Fruit fly (Drosophila melanogaster) whole organism, wandering third instar larva: Measurements from ENCODE around the gene D12.

Experiments used
- Abd-B ChIP-seq: fragments of >200 bp; optimal IDR thresholded peaks from 2 replicates; lab custom pipeline; 2017; ENCODE audit warnings: missing biosample characterization, missing genetic modification characterization
- CG32264 ChIP-seq: fragments of 200-800 bp; sonication (Bioruptor generic); optimal IDR thresholded peaks from 2 replicates; lab custom pipeline; 2016; ENCODE audit warnings: missing biosample characterization, missing genetic modification characterization
- CG9705 ChIP-seq: fragments of 200-800 bp; sonication (Bioruptor generic); optimal IDR thresholded peaks from 2 replicates; lab custom pipeline; 2018; ENCODE audit warnings: missing biosample characterization, mild to moderate bottlenecking, missing genetic modification characterization
- CrebA ChIP-seq: fragments of 200-800 bp; sonication (Bioruptor generic); optimal IDR thresholded peaks from 2 replicates; lab custom pipeline; 2016; ENCODE audit warnings: missing biosample characterization, mild to moderate bottlenecking, missing genetic modification characterization, borderline replicate concordance
- Dfd ChIP-seq: fragments of >200 bp; optimal IDR thresholded peaks from 2 replicates; lab custom pipeline; 2017; ENCODE audit warnings: missing biosample characterization, missing genetic modification characterization
- Dif ChIP-seq: fragments of 200-275, 200-300 bp; sonication (Bioruptor generic); optimal IDR thresholded peaks from 2 replicates; lab custom pipeline; 2018; ENCODE audit warnings: missing biosample characterization, missing genetic modification characterization; ENCODE audit not compliant: partially characterized antibody
- GATAd ChIP-seq: sonication (Bioruptor generic); optimal IDR thresholded peaks from 2 replicates; lab custom pipeline; 2016; ENCODE audit warnings: missing biosample characterization, missing genetic modification characterization
- HLH106 ChIP-seq: fragments of 200-800 bp; optimal IDR thresholded peaks from 3 replicates; lab custom pipeline; 2019; ENCODE audit warnings: missing biosample characterization, mild to moderate bottlenecking, missing genetic modification characterization, moderate library complexity
- Hnf4 ChIP-seq: fragments of 200-800 bp; sonication (Bioruptor generic); optimal IDR thresholded peaks from 2 replicates; lab custom pipeline; 2016; ENCODE audit warnings: missing biosample characterization, mild to moderate bottlenecking, missing genetic modification characterization
- Hr78 ChIP-seq: fragments of >200 bp; optimal IDR thresholded peaks from 2 replicates; lab custom pipeline; 2017; ENCODE audit warnings: missing biosample characterization, missing genetic modification characterization
- Hr83 ChIP-seq: fragments of 200-300 bp; sonication (Bioruptor generic); optimal IDR thresholded peaks from 2 replicates; lab custom pipeline; 2016; ENCODE audit warnings: missing biosample characterization, mild to moderate bottlenecking, missing genetic modification characterization, moderate library complexity; ENCODE audit not compliant: poor library complexity, severe bottlenecking
- Jra ChIP-seq: sonication (Bioruptor generic); optimal IDR thresholded peaks from 2 replicates; lab custom pipeline; 2016; ENCODE audit warnings: missing biosample characterization, missing genetic modification characterization
- Mio ChIP-seq: sonication (Bioruptor generic); optimal IDR thresholded peaks from 2 replicates; lab custom pipeline; 2016; ENCODE audit warnings: missing biosample characterization, missing genetic modification characterization
- Myc ChIP-seq: fragments of >200 bp; optimal IDR thresholded peaks from 2 replicates; lab custom pipeline; 2017
- N ChIP-seq: fragments of >200 bp; optimal IDR thresholded peaks from 2 replicates; lab custom pipeline; 2018; ENCODE audit warnings: missing biosample characterization, missing external identifiers, missing genetic modification characterization
- OdsH ChIP-seq: fragments of 200-800 bp; sonication (Bioruptor generic); optimal IDR thresholded peaks from 2 replicates; lab custom pipeline; 2016; ENCODE audit warnings: missing biosample characterization, mild to moderate bottlenecking, missing genetic modification characterization
- Rel ChIP-seq, 2 experiments: fragments of 200-800 bp; sonication (Bioruptor generic) in 1 of 2; optimal IDR thresholded peaks; 2 replicates in 1 of 2; 3 replicates in 1 of 2; lab custom pipeline; 2016 to 2019; ENCODE audit warnings: mild to moderate bottlenecking in 2 of 2, missing biosample characterization in 2 of 2, missing genetic modification characterization in 2 of 2, moderate library complexity in 1 of 2
- Sp1 ChIP-seq: fragments of 200-800 bp; sonication (Bioruptor generic); optimal IDR thresholded peaks from 3 replicates; lab custom pipeline; 2019; ENCODE audit warnings: missing biosample characterization, mild to moderate bottlenecking, missing genetic modification characterization, moderate library complexity
- Vsx2 ChIP-seq: fragments of 200-300, 225-300 bp; sonication (Bioruptor generic); optimal IDR thresholded peaks from 2 replicates; lab custom pipeline; 2018; ENCODE audit warnings: missing biosample characterization, missing genetic modification characterization; ENCODE audit not compliant: partially characterized antibody
- br ChIP-seq: fragments of 200-800 bp; sonication (Bioruptor generic); optimal IDR thresholded peaks from 2 replicates; lab custom pipeline; 2016; ENCODE audit warnings: missing biosample characterization, missing genetic modification characterization
- brk ChIP-seq: fragments of 200-800 bp; sonication (Bioruptor generic); optimal IDR thresholded peaks from 2 replicates; lab custom pipeline; 2016; ENCODE audit warnings: missing biosample characterization, mild to moderate bottlenecking, missing genetic modification characterization
- dl ChIP-seq, 2 experiments: fragments of 175-275, 200-275 bp in 1 of 2; fragments of 200-275 bp in 1 of 2; sonication (Bioruptor generic); optimal IDR thresholded peaks; lab custom pipeline; 2018; ENCODE audit warnings: mild to moderate bottlenecking in 2 of 2, missing biosample characterization in 2 of 2, missing genetic modification characterization in 2 of 2, moderate library complexity in 2 of 2; ENCODE audit not compliant: partially characterized antibody in 2 of 2, insufficient read depth in 1 of 2
- dmrt93B ChIP-seq: fragments of 200-800 bp; sonication (Bioruptor generic); optimal IDR thresholded peaks from 2 replicates; lab custom pipeline; 2018; ENCODE audit warnings: missing biosample characterization, mild to moderate bottlenecking, missing genetic modification characterization
- dsf ChIP-seq: sonication (Bioruptor generic); optimal IDR thresholded peaks from 2 replicates; lab custom pipeline; 2016; ENCODE audit warnings: missing biosample characterization, missing genetic modification characterization, borderline replicate concordance
- ey ChIP-seq: fragments of 200-800 bp; sonication (Bioruptor generic); optimal IDR thresholded peaks from 2 replicates; lab custom pipeline; 2016; ENCODE audit warnings: missing biosample characterization, missing genetic modification characterization
- foxo ChIP-seq, 2 experiments: fragments of 200-800 bp; sonication (Bioruptor generic); optimal IDR thresholded peaks; 2 replicates in 1 of 2; 3 replicates in 1 of 2; lab custom pipeline; 2016 to 2017; ENCODE audit warnings: missing biosample characterization in 2 of 2, missing genetic modification characterization in 2 of 2
- fru ChIP-seq: fragments of 200-800 bp; sonication (Bioruptor generic); optimal IDR thresholded peaks from 3 replicates; lab custom pipeline; 2016; ENCODE audit warnings: missing biosample characterization, mild to moderate bottlenecking, missing genetic modification characterization
- h ChIP-seq: fragments of 200-800 bp; sonication (Bioruptor generic); optimal IDR thresholded peaks from 3 replicates; lab custom pipeline; 2016; ENCODE audit warnings: missing biosample characterization, mild to moderate bottlenecking, missing genetic modification characterization
- jim ChIP-seq: fragments of 175-275, 200-325 bp; sonication (Bioruptor generic); optimal IDR thresholded peaks from 2 replicates; lab custom pipeline; 2016; ENCODE audit warnings: missing biosample characterization, mild to moderate bottlenecking, missing genetic modification characterization
- lola ChIP-seq: fragments of >200 bp; optimal IDR thresholded peaks from 2 replicates; lab custom pipeline; 2017; ENCODE audit warnings: missing biosample characterization, missing genetic modification characterization
- pan ChIP-seq: fragments of >200 bp; optimal IDR thresholded peaks from 2 replicates; lab custom pipeline; 2017
- psq ChIP-seq: fragments of 200-800 bp; sonication (Bioruptor generic); optimal IDR thresholded peaks from 3 replicates; lab custom pipeline; 2017; ENCODE audit warnings: missing biosample characterization, mild to moderate bottlenecking, missing genetic modification characterization, moderate library complexity
- rgr ChIP-seq: fragments of 200-800 bp; sonication (Bioruptor generic); optimal IDR thresholded peaks from 3 replicates; lab custom pipeline; 2016; ENCODE audit warnings: missing biosample characterization, mild to moderate bottlenecking, missing genetic modification characterization
- sage ChIP-seq: fragments of 200-800 bp; sonication (Bioruptor generic); optimal IDR thresholded peaks from 2 replicates; lab custom pipeline; 2016; ENCODE audit warnings: missing biosample characterization, mild to moderate bottlenecking, missing genetic modification characterization
- sv ChIP-seq: fragments of 200-800 bp; sonication (Bioruptor generic); optimal IDR thresholded peaks from 3 replicates; lab custom pipeline; 2016; ENCODE audit warnings: missing biosample characterization, missing genetic modification characterization
- tai ChIP-seq: sonication (Bioruptor generic); optimal IDR thresholded peaks from 2 replicates; lab custom pipeline; 2016; ENCODE audit warnings: missing biosample characterization, missing genetic modification characterization
- usp ChIP-seq: fragments of >200 bp; optimal IDR thresholded peaks from 2 replicates; lab custom pipeline; 2017; ENCODE audit warnings: missing biosample characterization, missing genetic modification characterization
- woc ChIP-seq: sonication (Bioruptor generic); optimal IDR thresholded peaks from 2 replicates; lab custom pipeline; 2016; ENCODE audit warnings: missing biosample characterization, mild to moderate bottlenecking, missing genetic modification characterization

Gene D12

dm6 chr2L:8416350-8417046, 20.7 kb downstream of the D12 start (continued):
- TF ChIP-seq pan (no peak), N (GFP tag; lab: Kevin White, UChicago) (no peak), Rel (GFP tag; optimal IDR thresholded peaks at IDR 0.05; lab: Kevin White, UChicago) (no peak), Rel (tag; optimal IDR thresholded peaks at IDR 0.05; lab: Kevin White, UChicago) (peak; percentile 52), Hr83 (no peak), woc (GFP tag; lab: Kevin White, UChicago) (peak; percentile 64), Vsx2 (GFP tag; lab: Kevin White, UChicago) (peak; percentile 14), GATAd (GFP tag; lab: Kevin White, UChicago) (no peak)
- TF ChIP-seq, all 38 proteins: peak for 22

- TF ChIP-seq Rel (GFP tag; optimal IDR thresholded peaks at IDR 0.05; lab: Kevin White, UChicago) = no peak
- peak; percentile 29 for TF ChIP-seq Rel (tag; optimal IDR thresholded peaks at IDR 0.05; lab: Kevin White, UChicago)
- peak; percentile 49 for TF ChIP-seq HLH106
- peak; percentile 6 for TF ChIP-seq rgr (GFP tag; lab: Kevin White, UChicago)
- TF ChIP-seq Sp1 (GFP tag; lab: Kevin White, UChicago) = peak; percentile 37
- TF ChIP-seq foxo (GFP tag; optimal IDR thresholded peaks at IDR 0.05; lab: Kevin White, UChicago) = peak in 1 of 2 experiments; percentile 18
- no peak for TF ChIP-seq CrebA (GFP tag; lab: Kevin White, UChicago)
- peak; percentile 76 for TF ChIP-seq woc (GFP tag; lab: Kevin White, UChicago)
- TF ChIP-seq fru (GFP tag; lab: Kevin White, UChicago) = peak; percentile 33
- TF ChIP-seq Vsx2 (GFP tag; lab: Kevin White, UChicago) = peak; percentile 38
- TF ChIP-seq Dif = peak; percentile 54
- TF ChIP-seq Jra = peak; percentile 33
- TF ChIP-seq ey (GFP tag; lab: Kevin White, UChicago) = no peak
- TF ChIP-seq Hnf4 = peak; percentile 15
- TF ChIP-seq Myc (lab: Kevin White, UChicago) = peak; percentile 52
- TF ChIP-seq lola (GFP tag; lab: Kevin White, UChicago) = no peak
- peak; percentile 13 for TF ChIP-seq h (GFP tag; lab: Kevin White, UChicago)
- no peak for TF ChIP-seq Abd-B (GFP tag; lab: Kevin White, UChicago)
Observed at dm6 chr2L:8414887-8415883, 22.0 kb downstream of the D12 start, which contains the start of the genes CG13398 and Akap200. Gene CG13398, minus strand, starts transcription at chr2L:8415256. Gene Akap200, plus strand, starts transcription at chr2L:8415690.

- TF ChIP-seq h (GFP tag; lab: Kevin White, UChicago) = no peak
- no peak for TF ChIP-seq lola (GFP tag; lab: Kevin White, UChicago)
- no peak for TF ChIP-seq Myc (lab: Kevin White, UChicago)
- no peak for TF ChIP-seq br (GFP tag; lab: Kevin White, UChicago)
- TF ChIP-seq Dfd (GFP tag; lab: Kevin White, UChicago) = no peak
- TF ChIP-seq jim = no peak
- no peak for TF ChIP-seq sage (GFP tag; lab: Kevin White, UChicago)
- TF ChIP-seq fru (GFP tag; lab: Kevin White, UChicago) = peak; percentile 31
- no peak for TF ChIP-seq Jra
- no peak for TF ChIP-seq HLH106
- TF ChIP-seq Mio (GFP tag; lab: Kevin White, UChicago) = no peak
- no peak for TF ChIP-seq rgr (GFP tag; lab: Kevin White, UChicago)
- TF ChIP-seq CG9705 (GFP tag; lab: Kevin White, UChicago) = no peak
- TF ChIP-seq Hr83 = peak; percentile 64
- no peak for TF ChIP-seq tai (GFP tag; lab: Kevin White, UChicago)
- TF ChIP-seq sv (GFP tag; lab: Kevin White, UChicago) = no peak
- no peak for TF ChIP-seq Hr78 (GFP tag; lab: Kevin White, UChicago)
- TF ChIP-seq woc (GFP tag; lab: Kevin White, UChicago) = no peak
- TF ChIP-seq usp (GFP tag; lab: Kevin White, UChicago) = no peak
- TF ChIP-seq OdsH = no peak
- TF ChIP-seq N (GFP tag; lab: Kevin White, UChicago) = no peak
- peak in 1 of 2 experiments; percentile 61 for TF ChIP-seq dl (GFP tag; optimal IDR thresholded peaks at IDR 0.05; lab: Kevin White, UChicago; ENCODE audit: insufficient read depth in 1 of 2, partially characterized antibody in 2 of 2)
- no peak for TF ChIP-seq foxo (GFP tag; optimal IDR thresholded peaks at IDR 0.05; lab: Kevin White, UChicago)
- peak; percentile 36 for TF ChIP-seq Sp1 (GFP tag; lab: Kevin White, UChicago)
- TF ChIP-seq psq (GFP tag; lab: Kevin White, UChicago) = no peak
- peak; percentile 81 for TF ChIP-seq Dif
- TF ChIP-seq CG32264 (GFP tag; lab: Kevin White, UChicago) = no peak
- TF ChIP-seq brk = no peak
- TF ChIP-seq pan = no peak
- TF ChIP-seq CrebA (GFP tag; lab: Kevin White, UChicago) = no peak
- no peak for TF ChIP-seq Rel (GFP tag; optimal IDR thresholded peaks at IDR 0.05; lab: Kevin White, UChicago)
- no peak for TF ChIP-seq Rel (tag; optimal IDR thresholded peaks at IDR 0.05; lab: Kevin White, UChicago)
- TF ChIP-seq Hnf4 = no peak
- TF ChIP-seq GATAd (GFP tag; lab: Kevin White, UChicago) = no peak
- no peak for TF ChIP-seq dsf (GFP tag; lab: Kevin White, UChicago)
- no peak for TF ChIP-seq dmrt93B (GFP tag; lab: Kevin White, UChicago)
- no peak for TF ChIP-seq Abd-B (GFP tag; lab: Kevin White, UChicago)
- TF ChIP-seq Vsx2 (GFP tag; lab: Kevin White, UChicago) = peak; percentile 65
Observed at dm6 chr2L:8411530-8411929, 25.6 kb downstream of the D12 start, which contains the start of gene Naglu. Gene Naglu, minus strand, starts transcription at chr2L:8411868.
